Worm (Caenorhabditis elegans): ENCODE results near the gene F56C3.7.
"Not testable (repeated sequence)": the region's sequence is repeated elsewhere in the genome, so short reads cannot be mapped to it uniquely, and the experiment has no call there.

Gene F56C3.7

DNA sequence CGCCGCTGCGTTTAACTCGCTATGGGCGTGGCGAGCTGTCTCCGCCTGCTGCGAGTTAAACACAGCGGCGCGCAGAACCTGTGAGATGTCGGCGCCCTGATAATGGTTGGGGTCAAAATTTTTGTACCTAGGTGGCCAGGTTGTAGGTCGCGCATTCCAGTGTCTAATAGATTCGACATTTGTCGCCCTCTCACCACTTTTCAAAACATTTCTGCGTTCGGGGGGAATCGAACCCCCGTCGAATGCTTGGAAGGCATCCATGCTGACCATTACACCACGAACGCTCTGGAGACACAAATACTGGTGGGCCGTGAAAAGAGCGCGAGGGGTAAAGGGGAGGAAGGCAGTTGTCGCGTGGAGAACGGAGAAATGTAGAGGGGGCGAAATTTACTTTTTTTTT is 8.8 kb upstream of the F56C3.7 start (continued):
- no peak for TF ChIP-seq xnd-1 (tag; optimal IDR thresholded peaks at IDR 0.05)
- peak; percentile 76 for TF ChIP-seq madf-10 (tag; optimal IDR thresholded peaks at IDR 0.05)
- no peak for TF ChIP-seq madf-3 (GFP tag; IDR thresholded peaks at IDR 0.05)
- TF ChIP-seq F52B5.7 (tag; optimal IDR thresholded peaks at IDR 0.05), result peak; percentile 70
- TF ChIP-seq zim-3 (tag; optimal IDR thresholded peaks at IDR 0.05), result peak; percentile 75
- no peak for TF ChIP-seq F39B2.1 (GFP tag; IDR thresholded peaks at IDR 0.05)
- TF ChIP-seq mcd-1 (GFP tag; IDR thresholded peaks at IDR 0.05), result peak; percentile 74
- TF ChIP-seq B0336.3 (GFP tag; IDR thresholded peaks at IDR 0.05), result peak; percentile 74
- TF ChIP-seq repo-1 (tag; optimal IDR thresholded peaks at IDR 0.05), result peak; percentile 54
- peak; percentile 50 for TF ChIP-seq fkh-3 (tag; optimal IDR thresholded peaks at IDR 0.05)
- no peak for TF ChIP-seq efl-1 (GFP tag; optimal IDR thresholded peaks at IDR 0.05)
- no peak for TF ChIP-seq Y79H2A.3 (GFP tag; conservative IDR thresholded peaks at IDR 0.05)

ce11 chrX:1375071-1375470 is 4.5 kb upstream of the F56C3.7 start:
- TF ChIP-seq nfyb-1 (GFP tag; IDR thresholded peaks at IDR 0.05) (peak; percentile 96), ceh-100 (GFP tag; IDR thresholded peaks at IDR 0.05) (peak; percentile 89), F37B4.10 (GFP tag; IDR thresholded peaks at IDR 0.05) (peak; percentile 95; the same call in 1 of the 2 replicates), egl-44 (GFP tag; IDR thresholded peaks at IDR 0.05) (peak; percentile 98), Y56A3A.18 (GFP tag; IDR thresholded peaks at IDR 0.05) (peak; percentile 99), let-526 (GFP tag; IDR thresholded peaks at IDR 0.05) (peak; percentile 100), nhr-120 (GFP tag; IDR thresholded peaks at IDR 0.05) (peak; percentile 94; the same call in 1 of the 2 replicates), ztf-6 (GFP tag; IDR thresholded peaks at IDR 0.05) (peak; percentile 97), madf-8 (GFP tag; conservative IDR thresholded peaks at IDR 0.05) (peak; percentile 70), bed-1 (GFP tag; IDR thresholded peaks at IDR 0.05) (peak; percentile 99), C17E4.6 (GFP tag; IDR thresholded peaks at IDR 0.05) (peak; percentile 92), F33H1.4 (GFP tag; IDR thresholded peaks at IDR 0.05) (peak; percentile 72), Y67H2A.10 (GFP tag; conservative IDR thresholded peaks at IDR 0.05) (peak; percentile 94), hmg-20 (GFP tag; IDR thresholded peaks at IDR 0.05) (peak; percentile 31; the same call in 1 of the 2 replicates), nfya-2 (GFP tag; IDR thresholded peaks at IDR 0.05) (peak; percentile 95), attf-6 (GFP tag; IDR thresholded peaks at IDR 0.05) (peak; percentile 99), ztf-28 (GFP tag; IDR thresholded peaks at IDR 0.05) (peak; percentile 82; the same call in 1 of the 2 replicates), lag-1 (GFP tag; IDR thresholded peaks at IDR 0.05) (peak; percentile 93), Y79H2A.3 (GFP tag; conservative IDR thresholded peaks at IDR 0.05) (peak; percentile 99), pbrm-1 (GFP tag; IDR thresholded peaks at IDR 0.05) (peak; percentile 96), cebp-1 (GFP tag; IDR thresholded peaks at IDR 0.05) (peak; percentile 91), mcd-1 (GFP tag; IDR thresholded peaks at IDR 0.05) (peak; percentile 61), rcor-1 (GFP tag; IDR thresholded peaks at IDR 0.05) (peak; percentile 99), Y95B8A.8 (GFP tag; IDR thresholded peaks at IDR 0.05) (peak; percentile 99), lin-26 (GFP tag; IDR thresholded peaks at IDR 0.05) (peak; percentile 84), ceh-91 (GFP tag; IDR thresholded peaks at IDR 0.05) (peak; percentile 85), F39B2.1 (GFP tag; IDR thresholded peaks at IDR 0.05) (peak; percentile 95), madf-6 (GFP tag; IDR thresholded peaks at IDR 0.05) (peak; percentile 91), madf-3 (GFP tag; IDR thresholded peaks at IDR 0.05) (peak; percentile 97), egl-18 (GFP tag; IDR thresholded peaks at IDR 0.05) (peak; percentile 97), ceh-58 (GFP tag; IDR thresholded peaks at IDR 0.05) (peak; percentile 98), Y53F4B.3 (GFP tag; IDR thresholded peaks at IDR 0.05) (peak; percentile 98), Y53G8AR.9 (GFP tag; conservative IDR thresholded peaks at IDR 0.05) (peak; percentile 95), dox-1 (GFP tag; IDR thresholded peaks at IDR 0.05) (peak; percentile 100), ekl-4 (GFP tag; IDR thresholded peaks at IDR 0.05) (peak; percentile 98), B0019.2 (GFP tag; conservative IDR thresholded peaks at IDR 0.05) (peak; percentile 98), cebp-2 (GFP tag; IDR thresholded peaks at IDR 0.05) (peak; percentile 93), K11D2.4 (GFP tag; IDR thresholded peaks at IDR 0.05) (peak; percentile 75), ztf-25 (GFP tag; IDR thresholded peaks at IDR 0.05) (peak; percentile 97)
- not testable (repeated sequence) for TF ChIP-seq cebp-1 (tag; optimal IDR thresholded peaks at IDR 0.05)
